Worm (Caenorhabditis elegans): Measurements from ENCODE around the gene zip-8.

zip-8 gene

ce11 chrIII:6527902-6528301 is 49.1 kb downstream of the zip-8 start, which contains the start of gene pqn-10:
TSS of gene pqn-10 (plus strand) at chrIII:6528202.
- TF ChIP-seq pqm-1 (tag; optimal IDR thresholded peaks at IDR 0.05) = no peak
- no peak for TF ChIP-seq lim-6 (tag; optimal IDR thresholded peaks at IDR 0.05)
- no peak for TF ChIP-seq pros-1 (tag; optimal IDR thresholded peaks at IDR 0.05)
- TF ChIP-seq ceh-19 (GFP tag; optimal IDR thresholded peaks at IDR 0.05) = no peak
- no peak for TF ChIP-seq dve-1 (tag; optimal IDR thresholded peaks at IDR 0.05)
- no peak for TF ChIP-seq che-1 (tag; optimal IDR thresholded peaks at IDR 0.05)
- TF ChIP-seq nhr-232 (tag; optimal IDR thresholded peaks at IDR 0.05) = no peak
- no peak for TF ChIP-seq ref-2 (tag; optimal IDR thresholded peaks at IDR 0.05)
- no peak for TF ChIP-seq tbx-2 (tag; optimal IDR thresholded peaks at IDR 0.05)
- TF ChIP-seq K02D7.2 (tag; optimal IDR thresholded peaks at IDR 0.05) = no peak
- TF ChIP-seq nfya-1 (tag; optimal IDR thresholded peaks at IDR 0.05) = no peak
- TF ChIP-seq rnt-1 (tag; optimal IDR thresholded peaks at IDR 0.05) = no peak
- no peak for TF ChIP-seq hlh-30 (tag; optimal IDR thresholded peaks at IDR 0.05; ENCODE audit: insufficient read depth)
- no peak for TF ChIP-seq hlh-8 (tag; optimal IDR thresholded peaks at IDR 0.05)
- TF ChIP-seq sox-4 (tag; optimal IDR thresholded peaks at IDR 0.05) = no peak
- TF ChIP-seq ceh-45 (GFP tag; IDR thresholded peaks at IDR 0.05) = no peak
- no peak for TF ChIP-seq mec-3 (tag; optimal IDR thresholded peaks at IDR 0.05; ENCODE audit: borderline replicate concordance)
- no peak for TF ChIP-seq pax-1 (tag; optimal IDR thresholded peaks at IDR 0.05)

Data from whole organism, late embryonic.